Fruit fly (Drosophila melanogaster) whole organism, embryonic: ENCODE data around the gene da.

Source experiments
- Aef1 ChIP-seq: fragments of 200-800 bp; sonication (Bioruptor generic); IDR thresholded peaks from 3 replicates; pipeline ENCODE4 v1.3.6; 2022; ENCODE audit warnings: missing biosample characterization, missing genetic modification characterization
- BEAF-32 ChIP-seq: fragments of 200-800 bp; sonication (Bioruptor generic); optimal IDR thresholded peaks from 3 replicates; lab custom pipeline; 2017; ENCODE audit warnings: missing biosample characterization, missing genetic modification characterization, mild to moderate bottlenecking, moderate library complexity, missing genetic modification reagents
- CG10366 ChIP-seq: fragments of 200-800 bp; sonication (Bioruptor generic); IDR thresholded peaks from 2 replicates; pipeline ENCODE4 v1.3.6; 2022; ENCODE audit warnings: missing biosample characterization, missing genetic modification characterization
- CG12391 ChIP-seq: fragments of 200-800 bp; sonication (Bioruptor generic); optimal IDR thresholded peaks from 3 replicates; lab custom pipeline; 2018; ENCODE audit warnings: missing biosample characterization, mild to moderate bottlenecking, missing genetic modification characterization, moderate library complexity
- CG12659 ChIP-seq: fragments of 200-800 bp; sonication (Bioruptor generic); optimal IDR thresholded peaks from 3 replicates; lab custom pipeline; 2017; ENCODE audit warnings: mild to moderate bottlenecking, missing biosample characterization, missing genetic modification reagents, missing genetic modification characterization
- CG13424 ChIP-seq: fragments of 200-800 bp; sonication (Bioruptor generic); optimal IDR thresholded peaks from 2 replicates; lab custom pipeline; 2019; ENCODE audit warnings: missing biosample characterization, mild to moderate bottlenecking, missing genetic modification characterization, moderate library complexity
- CG14710 ChIP-seq: fragments of 200-800 bp; sonication (Bioruptor generic); optimal IDR thresholded peaks from 3 replicates; lab custom pipeline; 2019; ENCODE audit warnings: missing biosample characterization, mild to moderate bottlenecking, missing genetic modification characterization, moderate library complexity
- CG1603 ChIP-seq: fragments of 200-800 bp; sonication (Bioruptor generic); optimal IDR thresholded peaks from 2 replicates; lab custom pipeline; 2019; ENCODE audit warnings: missing biosample characterization, mild to moderate bottlenecking, missing genetic modification characterization, moderate library complexity
- CG17829 ChIP-seq: fragments of 200-800 bp; optimal IDR thresholded peaks from 2 replicates; lab custom pipeline; 2019; ENCODE audit warnings: missing biosample characterization, mild to moderate bottlenecking, missing genetic modification characterization, moderate library complexity
- CG18011 ChIP-seq: fragments of 200-800 bp; sonication (Bioruptor generic); optimal IDR thresholded peaks from 2 replicates; lab custom pipeline; 2017; ENCODE audit warnings: missing biosample characterization, missing genetic modification characterization, mild to moderate bottlenecking, moderate library complexity, missing genotype
- CG2116 ChIP-seq: fragments of 200-800 bp; sonication (Bioruptor generic); optimal IDR thresholded peaks from 3 replicates; lab custom pipeline; 2018; ENCODE audit warnings: missing biosample characterization, mild to moderate bottlenecking, missing genetic modification characterization
- CG30020 ChIP-seq: fragments of 200-800 bp; optimal IDR thresholded peaks from 2 replicates; lab custom pipeline; 2019; ENCODE audit warnings: missing biosample characterization, mild to moderate bottlenecking, missing genetic modification characterization, moderate library complexity
- CG3065 ChIP-seq: fragments of 200-800 bp; sonication (Bioruptor generic); optimal IDR thresholded peaks from 2 replicates; lab custom pipeline; 2016; ENCODE audit warnings: missing biosample characterization, missing genetic modification characterization
- CG34224 ChIP-seq: fragments of 200-800 bp; sonication (Bioruptor generic); IDR thresholded peaks from 3 replicates; pipeline ENCODE4 v1.3.6; 2022; ENCODE audit warnings: missing biosample characterization, missing genetic modification characterization; ENCODE audit not compliant: partially characterized antibody
- CG3995 ChIP-seq: fragments of 200-800 bp; sonication (Bioruptor generic); optimal IDR thresholded peaks from 3 replicates; lab custom pipeline; 2016; ENCODE audit warnings: missing biosample characterization, missing genetic modification characterization
- CG4820 ChIP-seq: fragments of 200-800 bp; sonication (Bioruptor generic); optimal IDR thresholded peaks from 3 replicates; lab custom pipeline; 2016; ENCODE audit warnings: missing biosample characterization, missing genetic modification characterization
- CG5953 ChIP-seq: fragments of 200-800 bp; sonication (Bioruptor generic); IDR thresholded peaks from 2 replicates; pipeline ENCODE4 v1.3.6; 2022; ENCODE audit warnings: missing biosample characterization, missing genetic modification characterization
- CG6813 ChIP-seq: fragments of 200-800 bp; sonication (Bioruptor generic); optimal IDR thresholded peaks from 2 replicates; lab custom pipeline; 2017; ENCODE audit warnings: missing biosample characterization, missing genetic modification characterization, mild to moderate bottlenecking, moderate library complexity, missing genetic modification reagents
- CG6854 ChIP-seq: fragments of 200-800 bp; sonication (Bioruptor generic); optimal IDR thresholded peaks from 3 replicates; lab custom pipeline; 2017; ENCODE audit warnings: missing biosample characterization, mild to moderate bottlenecking, missing genetic modification characterization
- CG8924 ChIP-seq: fragments of 200-800 bp; optimal IDR thresholded peaks from 3 replicates; lab custom pipeline; 2019; ENCODE audit warnings: missing biosample characterization, mild to moderate bottlenecking, missing genetic modification characterization, moderate library complexity
- Dek ChIP-seq: fragments of 200-800 bp; sonication (Bioruptor generic); optimal IDR thresholded peaks from 3 replicates; lab custom pipeline; 2019; ENCODE audit warnings: missing biosample characterization, mild to moderate bottlenecking, missing genetic modification characterization, moderate library complexity
- Dref ChIP-seq: fragments of 200-800 bp; sonication (Bioruptor generic); IDR thresholded peaks from 2 replicates; pipeline ENCODE4 v1.3.6; 2022; ENCODE audit warnings: missing biosample characterization, missing genetic modification characterization
- Ets65A ChIP-seq: fragments of 200-800 bp; sonication (Bioruptor generic); peaks from one replicate; lab custom pipeline; 2016; ENCODE audit warnings: missing biosample characterization, missing genetic modification characterization
- GATAe ChIP-seq: fragments of 200-800 bp; sonication (Bioruptor generic); conservative IDR thresholded peaks from 2 replicates; pipeline ENCODE4 v1.3.6; 2022; ENCODE audit warnings: missing biosample characterization, missing genetic modification characterization
- Hmr ChIP-seq: fragments of 200-800 bp; sonication (Bioruptor generic); optimal IDR thresholded peaks from 3 replicates; lab custom pipeline; 2017; ENCODE audit warnings: mild to moderate bottlenecking, missing biosample characterization, missing genetic modification reagents, missing genetic modification characterization
- MBD-R2 ChIP-seq: fragments of 200-800 bp; sonication (Bioruptor generic); IDR thresholded peaks from 2 replicates; pipeline ENCODE4 v1.3.6; 2022; ENCODE audit warnings: missing biosample characterization, missing genetic modification characterization
- MESR4 ChIP-seq: fragments of 200-800 bp; sonication (Bioruptor generic); optimal IDR thresholded peaks from 2 replicates; lab custom pipeline; 2018; ENCODE audit warnings: missing biosample characterization, mild to moderate bottlenecking, missing genetic modification characterization, moderate library complexity
- NK7.1 ChIP-seq: fragments of 200-800 bp; sonication (Bioruptor generic); optimal IDR thresholded peaks from 3 replicates; lab custom pipeline; 2016; ENCODE audit warnings: missing biosample characterization, missing genetic modification characterization
- Nf-YC ChIP-seq: fragments of 200-800 bp; optimal IDR thresholded peaks from 3 replicates; lab custom pipeline; 2019; ENCODE audit warnings: missing biosample characterization, mild to moderate bottlenecking, missing genetic modification characterization, moderate library complexity
- Xbp1 ChIP-seq: fragments of 200-800 bp; sonication (Bioruptor generic); optimal IDR thresholded peaks from 3 replicates; lab custom pipeline; 2016; ENCODE audit warnings: missing biosample characterization, mild to moderate bottlenecking, missing genetic modification characterization
- Xrp1 ChIP-seq: fragments of 200-800 bp; sonication (Bioruptor generic); IDR thresholded peaks from 2 replicates; pipeline ENCODE4 v1.3.6; 2022; ENCODE audit warnings: missing biosample characterization, missing genetic modification characterization
- aop ChIP-seq: fragments of 200-800 bp; sonication (Bioruptor generic); IDR thresholded peaks from 2 replicates; pipeline ENCODE4 v1.3.6; 2022; ENCODE audit warnings: missing biosample characterization, missing genetic modification characterization
- ase ChIP-seq: fragments of 200-800 bp; sonication (Bioruptor generic); IDR thresholded peaks from 3 replicates; pipeline ENCODE4 v1.3.6; 2022; ENCODE audit warnings: missing biosample characterization, missing genetic modification characterization
- crp ChIP-seq, 2 experiments: fragments of 200-800 bp; sonication (Bioruptor generic); optimal IDR thresholded peaks; 2 replicates in 1 of 2; 3 replicates in 1 of 2; lab custom pipeline; 2017; ENCODE audit warnings: missing biosample characterization in 2 of 2, missing genetic modification characterization in 2 of 2, mild to moderate bottlenecking in 1 of 2, moderate library complexity in 1 of 2
- da ChIP-seq: fragments of 200-800 bp; sonication (Bioruptor generic); optimal IDR thresholded peaks from 2 replicates; lab custom pipeline; 2016; ENCODE audit warnings: missing biosample characterization, missing genetic modification characterization
- danr ChIP-seq: fragments of 200-800 bp; sonication (Bioruptor generic); IDR thresholded peaks from 2 replicates; pipeline ENCODE4 v1.3.6; 2022; ENCODE audit warnings: missing biosample characterization, missing genetic modification characterization
- dati ChIP-seq: fragments of 200-800 bp; sonication (Bioruptor generic); IDR thresholded peaks from 2 replicates; pipeline ENCODE4 v1.3.6; 2022; ENCODE audit warnings: missing biosample characterization, missing genetic modification characterization
- dpn ChIP-seq, 2 experiments: fragments of 200-800 bp; sonication (Bioruptor generic); optimal IDR thresholded peaks; 3 replicates each; lab custom pipeline; 2016; ENCODE audit warnings: missing biosample characterization in 2 of 2, missing genetic modification characterization in 2 of 2
- fd102C ChIP-seq: fragments of 200-800 bp; sonication (Bioruptor generic); optimal IDR thresholded peaks from 2 replicates; lab custom pipeline; 2018; ENCODE audit warnings: missing biosample characterization, mild to moderate bottlenecking, missing genetic modification characterization, moderate library complexity
- hbn ChIP-seq: fragments of 200-800 bp; sonication (Bioruptor generic); IDR thresholded peaks from 2 replicates; pipeline ENCODE4 v1.3.6; 2022; ENCODE audit warnings: missing biosample characterization, missing genetic modification characterization; ENCODE audit not compliant: partially characterized antibody
- ind ChIP-seq: fragments of 200-800 bp; sonication (Bioruptor generic); optimal IDR thresholded peaks from 3 replicates; lab custom pipeline; 2016; ENCODE audit warnings: missing biosample characterization, missing genetic modification characterization
- jing ChIP-seq: fragments of 200-800 bp; sonication (Bioruptor generic); optimal IDR thresholded peaks from 2 replicates; lab custom pipeline; 2018; ENCODE audit warnings: missing biosample characterization, mild to moderate bottlenecking, missing genetic modification characterization
- nerfin-1 ChIP-seq: fragments of 200-800 bp; sonication (Bioruptor generic); optimal IDR thresholded peaks from 3 replicates; lab custom pipeline; 2019; ENCODE audit warnings: missing biosample characterization, mild to moderate bottlenecking, missing genetic modification characterization, moderate library complexity
- row ChIP-seq: fragments of 200-800 bp; sonication (Bioruptor generic); IDR thresholded peaks from 3 replicates; pipeline ENCODE4 v1.3.6; 2022; ENCODE audit warnings: missing biosample characterization, missing genetic modification characterization
- sug ChIP-seq: fragments of 200-800 bp; optimal IDR thresholded peaks from 2 replicates; lab custom pipeline; 2019; ENCODE audit warnings: missing biosample characterization, mild to moderate bottlenecking, missing genetic modification characterization, moderate library complexity
- ttk ChIP-seq: fragments of 200-800 bp; sonication (Bioruptor generic); IDR thresholded peaks from 2 replicates; pipeline ENCODE4 v2.1.2; 2022; ENCODE audit warnings: missing biosample characterization, missing genetic modification characterization
- twi ChIP-seq: fragments of 200-800 bp; optimal IDR thresholded peaks from 2 replicates; lab custom pipeline; 2019; ENCODE audit warnings: missing biosample characterization, mild to moderate bottlenecking, missing genetic modification characterization, moderate library complexity
- unc-4 ChIP-seq: fragments of 200-800 bp; sonication (Bioruptor generic); IDR thresholded peaks from 2 replicates; pipeline ENCODE4 v1.3.6; 2022; ENCODE audit warnings: missing biosample characterization, missing genetic modification characterization; ENCODE audit not compliant: partially characterized antibody

Gene da

dm6 chr2L:10341405-10341804 is 46.5 kb upstream of the da start, which contains the start of gene CG31715 (continued):
- TF ChIP-seq row (GFP tag; lab: Robert Waterston, UW) (peak; percentile 81), Dref (GFP tag; lab: Robert Waterston, UW) (peak; percentile 57), CG3065 (GFP tag; lab: Kevin White, UChicago) (no peak), CG8924 (peak; percentile 39), ttk (GFP tag; lab: Robert Waterston, UW) (no peak), MESR4 (GFP tag; lab: Kevin White, UChicago) (peak; percentile 25), CG5953 (GFP tag; lab: Robert Waterston, UW) (no peak), ase (no peak), CG2116 (GFP tag; lab: Kevin White, UChicago) (peak; percentile 39), sug (tag; lab: Kevin White, UChicago) (peak; percentile 15), CG3995 (GFP tag; lab: Kevin White, UChicago) (peak; percentile 23), GATAe (GFP tag; lab: Robert Waterston, UW) (no peak), CG12659 (GFP tag; lab: Kevin White, UChicago) (peak; percentile 23), Xbp1 (GFP tag; lab: Kevin White, UChicago) (peak; percentile 20), CG13424 (tag; lab: Kevin White, UChicago) (peak; percentile 30), CG6854 (GFP tag; lab: Kevin White, UChicago) (no peak), CG4820 (no peak), CG30020 (tag; lab: Kevin White, UChicago) (peak; percentile 78), fd102C (GFP tag; lab: Kevin White, UChicago) (no peak), ind (GFP tag; lab: Kevin White, UChicago) (no peak), danr (GFP tag; lab: Robert Waterston, UW) (no peak), twi (tag; lab: Kevin White, UChicago) (no peak), jing (GFP tag; lab: Kevin White, UChicago) (no peak), CG18011 (GFP tag; lab: Kevin White, UChicago) (no peak), CG10366 (no peak), CG17829 (tag; lab: Kevin White, UChicago) (peak; percentile 16), NK7.1 (GFP tag; lab: Kevin White, UChicago) (no peak), Hmr (GFP tag; lab: Kevin White, UChicago) (no peak), hbn (GFP tag; lab: Robert Waterston, UW) (peak; percentile 42; the same call in 1 of the 2 replicates), CG6813 (GFP tag; lab: Kevin White, UChicago) (no peak), CG1603 (tag; lab: Kevin White, UChicago) (peak; percentile 35), Aef1 (no peak), da (GFP tag; lab: Kevin White, UChicago) (no peak), Nf-YC (tag; lab: Kevin White, UChicago) (peak; percentile 14), unc-4 (GFP tag; lab: Robert Waterston, UW) (peak; percentile 45; the same call in 1 of the 2 replicates), Ets65A (peak; percentile 51), CG14710 (tag; lab: Kevin White, UChicago) (peak; percentile 23), dati (GFP tag; lab: Robert Waterston, UW) (no peak), BEAF-32 (peak; percentile 67), CG12391 (tag; lab: Kevin White, UChicago) (peak; percentile 54), Xrp1 (GFP tag; lab: Robert Waterston, UW) (0 out of 2 replicates have a peak, but pooled peaks have one; percentile 22), nerfin-1 (no peak), aop (GFP tag; lab: Robert Waterston, UW) (no peak), CG34224 (GFP tag; lab: Robert Waterston, UW) (peak; percentile 72), crp (GFP tag; optimal IDR thresholded peaks at IDR 0.05; lab: Kevin White, UChicago) (peak in 1 of 2 experiments; percentile 56), MBD-R2 (GFP tag; lab: Robert Waterston, UW) (peak; percentile 66), Dek (tag; lab: Kevin White, UChicago) (peak; percentile 26), dpn (GFP tag; optimal IDR thresholded peaks at IDR 0.05; lab: Kevin White, UChicago) (peak in 1 of 2 experiments; percentile 41)
